Fruit fly (Drosophila melanogaster): ENCODE results near the gene CG3061.

Gene CG3061

DNA sequence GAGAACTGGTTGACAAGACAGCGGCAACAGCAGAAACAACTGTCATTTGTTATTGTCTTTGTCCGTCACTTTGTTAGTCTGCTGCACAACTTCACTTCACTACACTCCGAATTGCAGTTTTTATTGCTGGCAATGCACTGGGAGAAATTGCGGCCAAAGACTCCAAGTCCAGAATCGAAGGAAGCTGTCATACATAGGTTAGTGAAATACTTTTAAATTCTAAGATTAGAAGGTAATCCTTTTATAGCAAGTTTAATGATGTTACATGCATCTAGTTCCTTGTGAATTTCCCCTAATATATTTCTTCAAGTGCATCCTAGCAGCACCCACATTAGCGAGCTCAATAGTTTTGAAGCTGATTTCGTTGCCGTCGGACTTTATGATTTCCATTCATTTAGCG, 23.3 kb upstream of the CG3061 start:
- TF ChIP-seq tj (GFP tag; optimal IDR thresholded peaks at IDR 0.05) = no peak
- TF ChIP-seq bab1 (GFP tag; optimal IDR thresholded peaks at IDR 0.05) = no peak
- TF ChIP-seq CG14711 (tag; optimal IDR thresholded peaks at IDR 0.05) = no peak
- TF ChIP-seq pad (GFP tag; optimal IDR thresholded peaks at IDR 0.05) = no peak
- no peak for TF ChIP-seq kay (GFP tag; ENCODE audit: borderline replicate concordance)
- no peak for TF ChIP-seq CG12768 (GFP tag; optimal IDR thresholded peaks at IDR 0.05)
- no peak for TF ChIP-seq Crg-1 (GFP tag; optimal IDR thresholded peaks at IDR 0.05)
- TF ChIP-seq toe (GFP tag; optimal IDR thresholded peaks at IDR 0.05) = no peak
- TF ChIP-seq CG7101 (tag; optimal IDR thresholded peaks at IDR 0.05) = no peak
- TF ChIP-seq CG11617 (GFP tag; optimal IDR thresholded peaks at IDR 0.05) = no peak

DNA sequence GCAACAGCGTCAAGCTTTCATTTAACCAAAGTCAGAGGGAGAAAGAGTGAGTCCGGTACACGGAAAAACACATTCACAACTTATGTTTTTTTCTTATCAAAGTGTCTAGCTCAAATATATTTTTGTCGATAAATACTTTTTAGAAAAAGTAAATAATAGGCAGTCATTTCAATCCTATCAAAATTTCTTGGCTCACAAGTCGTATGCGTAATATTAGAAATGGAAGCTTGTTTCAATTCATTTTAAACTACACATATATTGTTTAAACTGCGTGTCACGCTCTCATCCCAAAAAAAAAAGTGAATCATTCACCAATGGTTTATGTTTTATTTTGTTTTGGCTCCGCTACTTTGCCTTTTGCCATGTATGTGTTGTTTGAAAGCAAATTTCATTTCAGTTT, 22.5 kb upstream of the CG3061 start:
- TF ChIP-seq pad (GFP tag; optimal IDR thresholded peaks at IDR 0.05) = no peak
- no peak for TF ChIP-seq cnc (optimal IDR thresholded peaks at IDR 0.05)
- no peak for TF ChIP-seq CG1620 (GFP tag; optimal IDR thresholded peaks at IDR 0.05)
- no peak for TF ChIP-seq toe (GFP tag; optimal IDR thresholded peaks at IDR 0.05)
- TF ChIP-seq Clk (GFP tag; optimal IDR thresholded peaks at IDR 0.05) = no peak
- TF ChIP-seq tj (GFP tag; optimal IDR thresholded peaks at IDR 0.05) = no peak
- no peak for TF ChIP-seq Crg-1 (GFP tag; optimal IDR thresholded peaks at IDR 0.05)
- TF ChIP-seq Hr96 (GFP tag; optimal IDR thresholded peaks at IDR 0.05) = no peak
- no peak for TF ChIP-seq kay (GFP tag; ENCODE audit: borderline replicate concordance)
- no peak for TF ChIP-seq CG5204 (GFP tag; optimal IDR thresholded peaks at IDR 0.05)
- no peak for TF ChIP-seq CG12768 (GFP tag; optimal IDR thresholded peaks at IDR 0.05)
- no peak for TF ChIP-seq CG14711 (tag; optimal IDR thresholded peaks at IDR 0.05)
- TF ChIP-seq cic (GFP tag; optimal IDR thresholded peaks at IDR 0.05) = no peak
- TF ChIP-seq CG11617 (GFP tag; optimal IDR thresholded peaks at IDR 0.05) = no peak
- TF ChIP-seq Mnt (GFP tag; optimal IDR thresholded peaks at IDR 0.05) = no peak

DNA sequence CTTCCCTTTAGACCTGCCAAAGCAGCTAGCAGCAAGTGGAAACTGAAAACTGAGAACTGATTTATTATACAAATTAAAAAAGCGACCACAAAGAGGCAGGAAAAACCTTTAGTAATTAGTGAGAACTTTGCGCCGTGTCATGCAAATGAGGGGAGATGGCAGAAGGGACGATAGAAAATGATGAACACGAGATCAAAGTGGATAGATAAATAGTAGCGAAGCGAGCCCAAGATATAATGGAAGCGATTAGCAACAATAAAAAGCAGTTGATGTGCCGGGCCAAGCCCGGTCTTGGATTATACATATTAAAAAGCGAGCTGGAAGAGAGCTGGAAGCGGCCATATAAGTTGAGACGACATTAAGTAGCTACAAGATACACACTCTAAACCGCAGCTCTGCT, 21.0 kb upstream of the CG3061 start:
- TF ChIP-seq cnc (optimal IDR thresholded peaks at IDR 0.05) = no peak
- no peak for TF ChIP-seq bab1 (GFP tag; optimal IDR thresholded peaks at IDR 0.05)
- TF ChIP-seq CG7101 (tag; optimal IDR thresholded peaks at IDR 0.05) = no peak
- no peak for TF ChIP-seq cic (GFP tag; optimal IDR thresholded peaks at IDR 0.05)
- TF ChIP-seq CG7045 (GFP tag; optimal IDR thresholded peaks at IDR 0.05) = no peak
- TF ChIP-seq kay (GFP tag; ENCODE audit: borderline replicate concordance) = no peak
- TF ChIP-seq CG12768 (GFP tag; optimal IDR thresholded peaks at IDR 0.05) = no peak
- TF ChIP-seq pad (GFP tag; optimal IDR thresholded peaks at IDR 0.05) = no peak
- TF ChIP-seq tj (GFP tag; optimal IDR thresholded peaks at IDR 0.05) = no peak
- no peak for TF ChIP-seq Mnt (GFP tag; optimal IDR thresholded peaks at IDR 0.05)
- no peak for TF ChIP-seq Clk (GFP tag; optimal IDR thresholded peaks at IDR 0.05)
- no peak for TF ChIP-seq CG14711 (tag; optimal IDR thresholded peaks at IDR 0.05)
- no peak for TF ChIP-seq CG5204 (GFP tag; optimal IDR thresholded peaks at IDR 0.05)
- no peak for TF ChIP-seq CG11617 (GFP tag; optimal IDR thresholded peaks at IDR 0.05)
- no peak for TF ChIP-seq CG33017 (tag; optimal IDR thresholded peaks at IDR 0.05)
- no peak for TF ChIP-seq Crg-1 (GFP tag; optimal IDR thresholded peaks at IDR 0.05)
- no peak for TF ChIP-seq Hr96 (GFP tag; optimal IDR thresholded peaks at IDR 0.05)
- TF ChIP-seq ovo (GFP tag; optimal IDR thresholded peaks at IDR 0.05) = no peak
- no peak for TF ChIP-seq CG1620 (GFP tag; optimal IDR thresholded peaks at IDR 0.05)
- no peak for TF ChIP-seq toe (GFP tag; optimal IDR thresholded peaks at IDR 0.05)

DNA sequence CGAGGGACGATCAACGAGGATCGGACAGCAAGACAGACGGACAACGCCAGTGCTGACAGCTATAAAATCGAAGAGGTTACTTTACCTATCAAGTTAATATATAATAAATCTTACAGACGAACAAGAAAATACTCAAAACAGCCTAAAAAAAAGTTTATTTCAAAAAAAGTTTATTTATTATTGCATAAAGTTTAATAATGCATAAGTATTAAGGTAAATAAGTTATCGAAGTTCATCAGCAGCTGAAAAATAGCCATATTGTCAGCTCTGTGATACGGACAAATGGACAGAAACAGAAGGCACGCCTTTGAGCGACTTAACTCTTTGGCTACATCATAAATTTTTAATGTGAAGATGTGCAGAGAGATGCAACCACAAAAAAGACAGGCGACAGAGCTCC, 20.5 kb upstream of the CG3061 start:
- TF ChIP-seq CG33017 (tag; optimal IDR thresholded peaks at IDR 0.05) (no peak), CG14711 (tag; optimal IDR thresholded peaks at IDR 0.05) (no peak), cic (GFP tag; optimal IDR thresholded peaks at IDR 0.05) (no peak), pad (GFP tag; optimal IDR thresholded peaks at IDR 0.05) (no peak), CG12768 (GFP tag; optimal IDR thresholded peaks at IDR 0.05) (no peak), Mnt (GFP tag; optimal IDR thresholded peaks at IDR 0.05) (no peak), Crg-1 (GFP tag; optimal IDR thresholded peaks at IDR 0.05) (no peak), tj (GFP tag; optimal IDR thresholded peaks at IDR 0.05) (no peak), CG11617 (GFP tag; optimal IDR thresholded peaks at IDR 0.05) (no peak), Hr96 (GFP tag; optimal IDR thresholded peaks at IDR 0.05) (no peak), CG5204 (GFP tag; optimal IDR thresholded peaks at IDR 0.05) (no peak), bab1 (GFP tag; optimal IDR thresholded peaks at IDR 0.05) (no peak), Clk (GFP tag; optimal IDR thresholded peaks at IDR 0.05) (no peak), cnc (optimal IDR thresholded peaks at IDR 0.05) (no peak), CG1620 (GFP tag; optimal IDR thresholded peaks at IDR 0.05) (no peak), CG7045 (GFP tag; optimal IDR thresholded peaks at IDR 0.05) (no peak), CG7101 (tag; optimal IDR thresholded peaks at IDR 0.05) (no peak), kay (GFP tag; ENCODE audit: borderline replicate concordance) (no peak), ovo (GFP tag; optimal IDR thresholded peaks at IDR 0.05) (no peak), toe (GFP tag; optimal IDR thresholded peaks at IDR 0.05) (no peak)

DNA sequence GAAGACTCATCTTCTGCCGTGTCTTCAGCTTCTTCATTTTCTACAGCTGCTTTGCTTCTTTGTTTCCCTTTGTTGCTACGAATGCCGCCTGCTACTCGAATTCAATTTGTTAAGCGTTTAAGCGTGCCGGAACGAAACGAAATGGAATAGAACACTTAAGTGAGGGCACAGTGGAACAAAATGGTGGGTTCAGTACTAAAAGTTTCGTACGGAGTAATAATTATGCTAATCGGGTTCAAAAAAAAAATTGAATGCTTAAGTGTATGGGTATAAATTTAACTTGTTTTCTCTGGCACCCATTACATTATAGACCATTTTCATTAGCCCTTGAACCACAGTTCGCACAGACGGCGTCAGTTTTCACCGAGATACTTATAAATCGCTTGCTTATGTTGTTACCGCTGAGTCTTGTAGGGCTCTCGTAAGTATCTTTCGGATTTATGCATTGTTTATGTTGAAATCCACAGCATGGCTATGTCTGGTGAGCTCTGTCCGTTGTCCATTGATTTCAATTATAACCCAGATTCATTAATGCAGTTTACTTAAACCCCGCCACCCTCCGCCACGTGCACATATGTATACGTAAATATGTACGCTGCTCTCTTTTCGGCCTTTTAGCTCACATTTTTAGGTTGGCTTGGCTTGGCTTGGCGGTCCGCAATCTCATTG, 19.6 kb upstream of the CG3061 start:
- TF ChIP-seq CG14711 (tag; optimal IDR thresholded peaks at IDR 0.05) (peak; percentile 37), cnc (optimal IDR thresholded peaks at IDR 0.05) (no peak)

DNA sequence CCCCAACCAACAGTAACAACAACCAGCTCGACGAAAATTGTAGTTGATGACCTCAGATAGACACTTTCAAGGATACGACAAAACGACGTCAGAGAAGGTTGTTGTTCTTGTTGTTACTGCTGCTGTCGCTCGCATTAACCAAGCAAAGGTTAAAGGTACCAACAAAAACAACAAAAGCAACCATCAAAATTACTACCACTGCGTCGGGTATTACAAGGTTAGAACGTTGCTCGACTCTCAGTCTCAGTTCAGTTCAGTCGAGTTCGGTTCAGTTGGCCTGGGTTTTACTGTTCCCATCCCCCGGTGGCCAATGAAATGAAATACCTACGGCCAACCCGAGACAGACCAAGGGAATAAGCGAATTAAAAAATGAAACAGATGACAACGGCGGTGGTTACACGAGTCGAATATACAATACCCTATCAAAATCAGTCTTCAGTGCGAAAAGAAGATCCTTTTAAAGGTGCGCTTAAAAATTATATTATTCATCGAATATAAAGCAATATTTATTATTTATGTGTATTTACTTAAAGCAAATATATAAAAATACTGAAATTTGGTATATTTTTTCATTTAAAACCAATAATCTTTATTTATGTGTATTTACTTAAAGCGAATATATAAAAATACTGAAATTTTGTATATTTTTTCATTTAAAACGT, 18.2 kb upstream of the CG3061 start:
- TF ChIP-seq Crg-1 (GFP tag; optimal IDR thresholded peaks at IDR 0.05) = no peak
- TF ChIP-seq ovo (GFP tag; optimal IDR thresholded peaks at IDR 0.05) = no peak
- no peak for TF ChIP-seq CG7045 (GFP tag; optimal IDR thresholded peaks at IDR 0.05)
- no peak for TF ChIP-seq cnc (optimal IDR thresholded peaks at IDR 0.05)
- no peak for TF ChIP-seq cic (GFP tag; optimal IDR thresholded peaks at IDR 0.05)
- TF ChIP-seq CG14711 (tag; optimal IDR thresholded peaks at IDR 0.05) = no peak

Data from whole organism, adult.